Fruit fly (Drosophila melanogaster) whole organism, adult: ENCODE results near the gene PAN3.

ENCODE experiments used
- CG11617 ChIP-seq: fragments of 200-800 bp; sonication (Bioruptor generic); optimal IDR thresholded peaks from 2 replicates; lab custom pipeline; 2017; ENCODE audit warnings: mild to moderate bottlenecking, missing biosample characterization, missing genetic modification reagents, missing genetic modification characterization
- CG12768 ChIP-seq: fragments of 200-800 bp; sonication (Bioruptor generic); optimal IDR thresholded peaks from 2 replicates; lab custom pipeline; 2017; ENCODE audit warnings: missing biosample characterization, missing genetic modification characterization, mild to moderate bottlenecking, moderate library complexity, missing genetic modification reagents
- CG14711 ChIP-seq: fragments of 200-800 bp; sonication (Bioruptor generic); optimal IDR thresholded peaks from 2 replicates; lab custom pipeline; 2018; ENCODE audit warnings: missing biosample characterization, mild to moderate bottlenecking, missing genetic modification characterization, moderate library complexity
- CG1620 ChIP-seq: fragments of 200-800 bp; sonication (Bioruptor generic); optimal IDR thresholded peaks from 2 replicates; lab custom pipeline; 2016; ENCODE audit warnings: missing biosample characterization, missing genetic modification characterization
- CG33017 ChIP-seq: fragments of 200-800 bp; sonication (Bioruptor generic); optimal IDR thresholded peaks from 2 replicates; lab custom pipeline; 2018; ENCODE audit warnings: missing biosample characterization, mild to moderate bottlenecking, missing genetic modification characterization, moderate library complexity
- CG5204 ChIP-seq: fragments of 200-800 bp; sonication (Bioruptor generic); optimal IDR thresholded peaks from 2 replicates; lab custom pipeline; 2016; ENCODE audit warnings: missing biosample characterization, missing genetic modification characterization
- CG7045 ChIP-seq: fragments of 200-800 bp; sonication (Bioruptor generic); optimal IDR thresholded peaks from 2 replicates; lab custom pipeline; 2017; ENCODE audit warnings: missing biosample characterization, mild to moderate bottlenecking, missing genetic modification characterization
- CG7101 ChIP-seq: fragments of 200-800 bp; sonication (Bioruptor generic); optimal IDR thresholded peaks from 2 replicates; lab custom pipeline; 2018; ENCODE audit warnings: missing biosample characterization, mild to moderate bottlenecking, missing genetic modification characterization, moderate library complexity
- Clk ChIP-seq: fragments of 200-800 bp; sonication (Bioruptor generic); optimal IDR thresholded peaks from 2 replicates; lab custom pipeline; 2017; ENCODE audit warnings: missing biosample characterization, missing genetic modification characterization
- Crg-1 ChIP-seq: fragments of 200-800 bp; sonication (Bioruptor generic); optimal IDR thresholded peaks from 2 replicates; lab custom pipeline; 2016; ENCODE audit warnings: missing biosample characterization, missing genetic modification characterization
- Hr96 ChIP-seq: fragments of 200-800 bp; sonication (Bioruptor generic); optimal IDR thresholded peaks from 2 replicates; lab custom pipeline; 2016; ENCODE audit warnings: missing biosample characterization, missing genetic modification characterization
- Mnt ChIP-seq: fragments of 200-800 bp; sonication (Bioruptor generic); optimal IDR thresholded peaks from 2 replicates; lab custom pipeline; 2016; ENCODE audit warnings: missing biosample characterization, mild to moderate bottlenecking, missing genetic modification characterization
- bab1 ChIP-seq: fragments of 200-800 bp; sonication (Bioruptor generic); optimal IDR thresholded peaks from 3 replicates; lab custom pipeline; 2019; ENCODE audit warnings: missing biosample characterization, mild to moderate bottlenecking, missing genetic modification characterization, moderate library complexity
- cic ChIP-seq: fragments of 200-800 bp; sonication (Bioruptor generic); optimal IDR thresholded peaks from 2 replicates; lab custom pipeline; 2017; ENCODE audit warnings: missing biosample characterization, mild to moderate bottlenecking, missing genetic modification characterization, moderate library complexity
- cnc ChIP-seq, 2 experiments: fragments of >200 bp; optimal IDR thresholded peaks; 2 replicates each; lab custom pipeline; 2017
- kay ChIP-seq: fragments of 200-800 bp; sonication (Bioruptor generic); peaks from one replicate; lab custom pipeline; 2016; ENCODE audit warnings: missing biosample characterization, missing genetic modification characterization, borderline replicate concordance
- ovo ChIP-seq: fragments of 200-800 bp; sonication (Bioruptor generic); optimal IDR thresholded peaks from 2 replicates; lab custom pipeline; 2016; ENCODE audit warnings: missing biosample characterization, missing genetic modification characterization
- pad ChIP-seq: fragments of 200-800 bp; sonication (Bioruptor generic); optimal IDR thresholded peaks from 3 replicates; lab custom pipeline; 2017; ENCODE audit warnings: missing biosample characterization, missing genetic modification characterization, mild to moderate bottlenecking, moderate library complexity, missing genetic modification reagents
- tj ChIP-seq: fragments of 200-800 bp; sonication (Bioruptor generic); optimal IDR thresholded peaks from 3 replicates; lab custom pipeline; 2017; ENCODE audit warnings: missing biosample characterization, mild to moderate bottlenecking, missing genetic modification characterization, moderate library complexity
- toe ChIP-seq: fragments of 200-800 bp; sonication (Bioruptor generic); optimal IDR thresholded peaks from 2 replicates; lab custom pipeline; 2016; ENCODE audit warnings: missing biosample characterization, missing genetic modification characterization

The PAN3 gene

DNA sequence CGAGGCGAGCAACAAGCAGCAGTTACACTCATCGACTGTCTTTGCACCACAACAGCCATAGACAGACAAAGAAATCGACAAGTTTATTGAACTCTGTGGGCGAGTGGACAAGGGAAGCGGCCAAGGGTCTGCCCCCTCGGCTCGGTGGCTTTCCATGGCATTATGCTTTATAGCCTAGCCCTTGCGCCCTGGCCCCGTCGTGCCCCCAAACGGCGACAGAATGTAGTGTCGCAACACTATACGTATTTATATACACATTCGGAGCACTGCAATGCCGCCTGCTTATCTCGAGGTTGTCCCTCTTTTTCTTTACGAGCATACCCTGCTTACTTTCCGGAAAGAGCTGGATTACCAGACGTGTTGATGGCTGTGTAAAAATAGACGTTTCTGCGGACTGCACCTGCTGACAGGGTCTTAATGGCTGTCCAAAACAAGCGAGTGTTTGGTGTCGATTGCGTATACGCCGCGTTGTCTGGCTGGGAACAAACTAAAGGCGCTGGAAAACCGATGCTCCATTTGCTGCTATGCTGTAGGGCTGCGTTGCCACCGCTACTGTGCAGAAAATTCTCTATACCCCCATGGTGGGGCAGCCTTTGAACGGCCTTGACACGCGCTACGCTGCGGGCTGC, 51.9 kb downstream of the PAN3 start:
- no peak for TF ChIP-seq cnc (optimal IDR thresholded peaks at IDR 0.05; lab: Kevin White, UChicago)
- TF ChIP-seq CG33017 (tag; lab: Kevin White, UChicago), result no peak
- TF ChIP-seq CG7101 (tag; lab: Kevin White, UChicago), result no peak
- TF ChIP-seq CG5204 (GFP tag; lab: Kevin White, UChicago), result no peak
- TF ChIP-seq CG11617, result no peak
- TF ChIP-seq cic, result no peak
- TF ChIP-seq Hr96 (GFP tag; lab: Kevin White, UChicago), result no peak
- no peak for TF ChIP-seq bab1 (GFP tag; lab: Kevin White, UChicago)
- no peak for TF ChIP-seq ovo (GFP tag; lab: Kevin White, UChicago)
- no peak for TF ChIP-seq CG14711 (tag; lab: Kevin White, UChicago)
- no peak for TF ChIP-seq CG1620 (GFP tag; lab: Kevin White, UChicago)
- no peak for TF ChIP-seq Mnt
- TF ChIP-seq pad (GFP tag; lab: Kevin White, UChicago), result no peak
- TF ChIP-seq tj (GFP tag; lab: Kevin White, UChicago), result no peak
- TF ChIP-seq Clk (GFP tag; lab: Kevin White, UChicago), result no peak
- TF ChIP-seq CG12768 (GFP tag; lab: Kevin White, UChicago), result no peak
- TF ChIP-seq CG7045 (GFP tag; lab: Kevin White, UChicago), result no peak
- TF ChIP-seq kay (GFP tag; lab: Kevin White, UChicago), result no peak
- no peak for TF ChIP-seq toe (GFP tag; lab: Kevin White, UChicago)
- no peak for TF ChIP-seq Crg-1

DNA sequence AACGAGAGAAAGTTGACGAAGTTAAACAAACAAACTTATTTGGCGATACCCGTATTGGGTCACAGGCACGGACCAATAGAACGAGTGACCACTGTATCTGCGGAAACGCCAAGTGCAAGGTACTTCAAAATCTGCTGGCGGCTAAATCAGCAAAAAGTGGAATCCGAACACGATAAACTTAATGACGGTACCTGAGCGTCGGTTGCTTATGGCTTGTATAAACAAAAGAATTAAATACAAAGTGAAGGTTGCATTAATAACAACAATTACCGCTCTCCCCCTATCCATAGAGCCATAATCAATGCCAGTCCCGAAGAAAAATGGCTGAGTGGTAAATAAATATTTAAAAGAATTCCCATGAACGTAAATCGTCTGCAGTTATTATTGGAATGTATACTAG, 53.6 kb downstream of the PAN3 start:
- TF ChIP-seq cic (peak; percentile 4), CG1620 (GFP tag; lab: Kevin White, UChicago) (no peak), CG7045 (GFP tag; lab: Kevin White, UChicago) (no peak), CG14711 (tag; lab: Kevin White, UChicago) (no peak), tj (GFP tag; lab: Kevin White, UChicago) (peak; percentile 96), pad (GFP tag; lab: Kevin White, UChicago) (no peak)

DNA sequence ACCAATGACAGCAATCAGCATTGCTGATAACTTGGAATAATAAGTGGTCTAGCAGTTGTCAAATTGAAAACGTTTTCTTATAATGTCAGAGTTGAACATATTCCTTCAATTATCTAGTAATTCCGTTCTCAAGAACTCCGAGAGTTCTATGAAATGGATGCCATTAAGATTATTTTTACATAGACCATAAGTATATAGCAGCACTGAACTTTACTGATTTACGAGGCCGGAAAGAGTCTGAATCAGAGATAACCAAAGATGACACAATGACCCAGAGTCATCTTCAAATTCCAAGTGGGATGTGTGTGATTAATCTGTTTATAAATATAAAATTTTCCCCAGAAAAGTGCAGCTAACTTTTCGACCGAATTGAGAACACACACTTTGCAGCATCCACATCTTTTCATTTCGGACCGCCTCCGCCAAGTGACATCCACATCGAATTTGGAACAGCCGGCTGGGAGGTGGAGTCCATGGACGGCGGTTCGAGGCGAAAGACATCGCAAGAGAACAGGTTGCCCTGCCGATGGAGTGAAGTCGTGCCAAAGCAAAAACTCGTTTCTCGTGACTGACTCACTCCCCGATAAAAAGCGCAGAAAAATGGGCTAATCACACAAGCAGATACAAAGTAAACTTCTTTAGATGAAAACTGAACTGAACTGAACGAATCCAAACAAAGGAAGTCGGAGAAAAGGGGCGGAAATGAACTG, 54.2 kb downstream of the PAN3 start:
- TF ChIP-seq pad (GFP tag; lab: Kevin White, UChicago), result no peak
- TF ChIP-seq CG11617, result no peak
- TF ChIP-seq Hr96 (GFP tag; lab: Kevin White, UChicago), result no peak
- TF ChIP-seq CG12768 (GFP tag; lab: Kevin White, UChicago), result no peak
- TF ChIP-seq ovo (GFP tag; lab: Kevin White, UChicago), result no peak
- TF ChIP-seq CG7045 (GFP tag; lab: Kevin White, UChicago), result no peak
- no peak for TF ChIP-seq bab1 (GFP tag; lab: Kevin White, UChicago)
- no peak for TF ChIP-seq CG7101 (tag; lab: Kevin White, UChicago)
- no peak for TF ChIP-seq CG5204 (GFP tag; lab: Kevin White, UChicago)
- TF ChIP-seq CG14711 (tag; lab: Kevin White, UChicago), result no peak

DNA sequence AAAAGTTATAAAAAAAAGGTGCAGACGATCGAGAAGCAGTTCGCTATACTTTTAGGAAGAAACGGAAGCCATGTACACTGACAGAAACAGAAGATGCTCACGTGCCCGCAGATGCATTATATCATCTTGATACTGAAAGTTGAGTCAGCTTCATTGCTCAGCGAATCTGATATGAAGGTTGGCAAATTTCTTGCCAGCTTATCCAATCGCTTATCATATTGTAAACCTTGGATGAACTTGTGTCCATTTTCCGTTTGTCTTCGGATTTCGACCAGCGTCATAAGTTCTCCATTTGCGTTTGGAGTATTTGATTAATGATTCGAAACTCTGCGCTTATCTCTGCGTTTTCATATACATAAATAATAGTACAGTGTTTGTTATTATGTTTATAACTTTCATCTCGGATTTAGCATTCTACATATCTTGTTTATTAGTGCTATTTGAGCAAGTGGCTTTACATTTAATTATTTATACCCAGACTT, 54.8 kb downstream of the PAN3 start:
- TF ChIP-seq kay (GFP tag; lab: Kevin White, UChicago) (peak; percentile 60), tj (GFP tag; lab: Kevin White, UChicago) (peak; percentile 55), Clk (GFP tag; lab: Kevin White, UChicago) (no peak)

DNA sequence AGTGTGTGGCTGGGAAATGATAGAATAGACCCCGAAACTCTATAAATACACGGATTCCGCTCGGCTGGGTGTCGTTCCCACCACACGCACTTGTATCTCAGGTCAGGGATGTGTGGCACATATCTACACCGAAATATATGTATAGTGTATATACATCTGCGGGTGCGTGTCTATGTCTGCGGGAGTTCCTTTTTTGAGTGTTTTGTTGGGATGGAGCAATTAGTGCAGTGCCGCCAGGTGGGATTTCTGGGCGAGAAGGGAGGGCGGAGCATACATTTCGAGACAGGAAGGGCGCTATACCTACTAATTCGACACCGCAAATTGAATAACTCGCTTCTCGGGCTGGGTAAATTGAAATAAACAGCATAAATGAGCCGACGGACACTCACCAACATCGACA, 55.5 kb downstream of the PAN3 start:
- no peak for TF ChIP-seq Hr96 (GFP tag; lab: Kevin White, UChicago)
- TF ChIP-seq CG7101 (tag; lab: Kevin White, UChicago), result no peak
- no peak for TF ChIP-seq cnc (optimal IDR thresholded peaks at IDR 0.05; lab: Kevin White, UChicago)
- no peak for TF ChIP-seq CG5204 (GFP tag; lab: Kevin White, UChicago)
- no peak for TF ChIP-seq CG33017 (tag; lab: Kevin White, UChicago)
- no peak for TF ChIP-seq Clk (GFP tag; lab: Kevin White, UChicago)
- TF ChIP-seq Mnt, result no peak
- TF ChIP-seq CG12768 (GFP tag; lab: Kevin White, UChicago), result no peak
- TF ChIP-seq tj (GFP tag; lab: Kevin White, UChicago), result no peak
- no peak for TF ChIP-seq pad (GFP tag; lab: Kevin White, UChicago)
- no peak for TF ChIP-seq bab1 (GFP tag; lab: Kevin White, UChicago)
- no peak for TF ChIP-seq CG14711 (tag; lab: Kevin White, UChicago)
- no peak for TF ChIP-seq toe (GFP tag; lab: Kevin White, UChicago)

DNA sequence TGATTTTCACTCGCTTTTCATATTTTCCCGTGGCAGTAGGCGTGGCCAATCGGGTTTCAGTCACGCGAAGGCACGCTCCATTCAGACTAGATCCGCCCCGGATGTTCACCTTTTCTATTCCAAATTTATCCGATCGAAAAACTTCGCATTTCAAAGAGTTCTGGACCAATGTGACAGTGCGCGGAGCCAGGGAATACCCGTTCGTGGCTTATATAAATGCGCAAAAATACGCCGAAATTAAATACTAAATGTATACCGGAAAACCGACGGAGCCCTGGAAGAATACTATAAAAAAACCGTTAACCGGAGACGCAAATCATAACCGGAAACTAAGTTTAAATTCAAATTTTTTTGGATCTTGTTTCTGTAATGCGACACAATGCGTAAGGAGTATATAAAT, 56.6 kb downstream of the PAN3 start, which contains the start of gene promL:
TSS of gene promL (minus strand) at position 181 of the 400 bp plus-strand sequence.
- TF ChIP-seq tj (GFP tag; lab: Kevin White, UChicago), result no peak
- TF ChIP-seq Crg-1, result peak; percentile 63
- TF ChIP-seq CG12768 (GFP tag; lab: Kevin White, UChicago), result no peak
- TF ChIP-seq ovo (GFP tag; lab: Kevin White, UChicago), result peak; percentile 82
- no peak for TF ChIP-seq cnc (optimal IDR thresholded peaks at IDR 0.05; lab: Kevin White, UChicago)
- TF ChIP-seq pad (GFP tag; lab: Kevin White, UChicago), result peak; percentile 46
- TF ChIP-seq Hr96 (GFP tag; lab: Kevin White, UChicago), result peak; percentile 12
- peak; percentile 41 for TF ChIP-seq CG14711 (tag; lab: Kevin White, UChicago)
- peak; percentile 91 for TF ChIP-seq bab1 (GFP tag; lab: Kevin White, UChicago)
- TF ChIP-seq CG7045 (GFP tag; lab: Kevin White, UChicago), result no peak
- peak; percentile 35 for TF ChIP-seq toe (GFP tag; lab: Kevin White, UChicago)
- peak; percentile 38 for TF ChIP-seq CG33017 (tag; lab: Kevin White, UChicago)
- TF ChIP-seq Clk (GFP tag; lab: Kevin White, UChicago), result no peak
- peak; percentile 69 for TF ChIP-seq CG11617
- TF ChIP-seq CG1620 (GFP tag; lab: Kevin White, UChicago), result peak; percentile 54
- TF ChIP-seq cic, result no peak
- peak; percentile 41 for TF ChIP-seq CG7101 (tag; lab: Kevin White, UChicago)
- TF ChIP-seq kay (GFP tag; lab: Kevin White, UChicago), result peak; percentile 42
- TF ChIP-seq CG5204 (GFP tag; lab: Kevin White, UChicago), result no peak
- TF ChIP-seq Mnt, result peak; percentile 73
